Worm (Caenorhabditis elegans): ENCODE results near the gene R07E5.4.

The R07E5.4 gene

ce11 chrIII:4404339-4404836 is 9.8 kb downstream of the R07E5.4 start, which contains the start of the genes R07E5.17 and snfc-5:
Gene R07E5.17 (minus strand): TSS chrIII:4404436.
Gene snfc-5 (plus strand): TSS chrIII:4404786.
- TF ChIP-seq ceh-82 (tag; optimal IDR thresholded peaks at IDR 0.05) (peak in 1 of 3 experiments; percentile 42), fos-1 (tag; optimal IDR thresholded peaks at IDR 0.05) (peak; percentile 2), snpc-4 (tag; optimal IDR thresholded peaks at IDR 0.05) (peak; percentile 18), zag-1 (tag; optimal IDR thresholded peaks at IDR 0.05) (no peak), ztf-11 (tag; optimal IDR thresholded peaks at IDR 0.05) (no peak), nhr-19 (GFP tag; conservative IDR thresholded peaks at IDR 0.05) (no peak), lsy-2 (tag; optimal IDR thresholded peaks at IDR 0.05) (peak; percentile 26 to 78), aly-2 (tag; optimal IDR thresholded peaks at IDR 0.05) (no peak), egl-27 (tag; optimal IDR thresholded peaks at IDR 0.05) (no peak), skn-1 (tag; optimal IDR thresholded peaks at IDR 0.05) (peak; percentile 59), nhr-47 (tag; optimal IDR thresholded peaks at IDR 0.05) (no peak), nhr-77 (tag; optimal IDR thresholded peaks at IDR 0.05) (peak; percentile 4), dpl-1 (GFP tag; optimal IDR thresholded peaks at IDR 0.05) (peak; percentile 34 to 71 (median 52)), mep-1 (tag; optimal IDR thresholded peaks at IDR 0.05) (peak; percentile 59), ces-1 (GFP tag; optimal IDR thresholded peaks at IDR 0.05) (no peak), xbp-1 (tag; optimal IDR thresholded peaks at IDR 0.05) (peak; percentile 15), unc-130 (tag; optimal IDR thresholded peaks at IDR 0.05) (no peak), lin-35 (GFP tag; optimal IDR thresholded peaks at IDR 0.05) (peak; percentile 48 to 80), mdl-1 (tag; optimal IDR thresholded peaks at IDR 0.05) (peak in 1 of 2 experiments; percentile 46), ceh-63 (GFP tag; optimal IDR thresholded peaks at IDR 0.05) (no peak), blmp-1 (tag; optimal IDR thresholded peaks at IDR 0.05) (peak; percentile 52), nhr-237 (tag; optimal IDR thresholded peaks at IDR 0.05) (no peak), pqm-1 (tag; optimal IDR thresholded peaks at IDR 0.05) (no peak), C16A3.4 (tag; optimal IDR thresholded peaks at IDR 0.05) (peak; percentile 55), fkh-8 (tag; optimal IDR thresholded peaks at IDR 0.05) (peak; percentile 14), sox-4 (tag; optimal IDR thresholded peaks at IDR 0.05) (no peak), mab-9 (GFP tag; IDR thresholded peaks at IDR 0.05) (no peak), lin-15B (tag; optimal IDR thresholded peaks at IDR 0.05) (peak; percentile 54), F16B12.6 (tag; optimal IDR thresholded peaks at IDR 0.05) (peak; percentile 46), sptf-1 (tag; optimal IDR thresholded peaks at IDR 0.05) (no peak), efl-1 (optimal IDR thresholded peaks at IDR 0.05) (peak; percentile 51 to 59), efl-1 (GFP tag; optimal IDR thresholded peaks at IDR 0.05 in 1 of 2) (peak; percentile 46 to 68), aha-1 (tag; optimal IDR thresholded peaks at IDR 0.05) (no peak), mef-2 (tag; optimal IDR thresholded peaks at IDR 0.05) (no peak)

ce11 chrIII:4405986-4406385 is 11.4 kb downstream of the R07E5.4 start, which contains the start of gene rnp-4:
Gene rnp-4 (plus strand): TSS chrIII:4406286.
- TF ChIP-seq snu-23 (GFP tag; optimal IDR thresholded peaks at IDR 0.05), result no peak
- TF ChIP-seq sptf-1 (tag; optimal IDR thresholded peaks at IDR 0.05), result no peak
- TF ChIP-seq isw-1 (GFP tag; IDR thresholded peaks at IDR 0.05), result no peak
- TF ChIP-seq hlh-4 (tag; optimal IDR thresholded peaks at IDR 0.05), result no peak
- TF ChIP-seq hpl-2 (GFP tag; optimal IDR thresholded peaks at IDR 0.05), result no peak
- TF ChIP-seq egl-13 (tag; optimal IDR thresholded peaks at IDR 0.05), result no peak
- TF ChIP-seq swsn-7 (tag; optimal IDR thresholded peaks at IDR 0.05), result no peak
- no peak for TF ChIP-seq ztf-4 (tag; optimal IDR thresholded peaks at IDR 0.05)
- TF ChIP-seq ets-5 (GFP tag; IDR thresholded peaks at IDR 0.05), result no peak
- TF ChIP-seq grh-1 (GFP tag; IDR thresholded peaks at IDR 0.05), result no peak
- TF ChIP-seq ceh-8 (GFP tag; optimal IDR thresholded peaks at IDR 0.05), result no peak
- TF ChIP-seq C16A3.4 (tag; optimal IDR thresholded peaks at IDR 0.05), result no peak
- TF ChIP-seq nhr-237 (tag; optimal IDR thresholded peaks at IDR 0.05), result no peak
- TF ChIP-seq dsc-1 (tag; optimal IDR thresholded peaks at IDR 0.05), result no peak

All from whole organism, L1 larva.